Worm (Caenorhabditis elegans) whole organism, L4/young adult: Measurements from ENCODE around the gene rme-4.

Experiments used
- W03F9.2 ChIP-seq: fragments of 150-350 bp; optimal IDR thresholded peaks from 2 replicates; lab custom pipeline; 2014; ENCODE audit warnings: missing biosample characterization, missing genetic modification characterization
- him-1 ChIP-seq: sonication (generic microtip); optimal IDR thresholded peaks from 2 replicates; lab custom pipeline; 2016; ENCODE audit warnings: missing genotype, missing genetic modification reagents, missing genetic modification characterization, missing compliant biosample characterization

DNA sequence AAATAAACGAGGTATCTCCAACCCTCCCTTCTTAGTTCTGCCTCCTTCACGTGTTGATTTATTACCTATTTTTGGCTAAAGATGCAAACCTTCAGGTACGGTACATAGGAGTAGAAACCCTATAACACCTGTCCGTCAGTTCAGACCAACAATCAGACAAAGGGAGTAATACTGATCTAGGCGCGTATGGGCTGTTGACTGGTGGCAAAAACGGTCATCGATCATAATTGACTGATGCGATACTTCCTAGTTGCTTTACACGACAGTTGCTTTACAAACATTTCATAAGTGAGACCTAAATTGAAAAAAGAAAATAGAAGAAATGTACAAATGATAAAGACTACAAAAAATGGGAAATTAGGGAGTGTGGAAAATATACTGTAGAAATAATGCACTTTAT lies 29.5 kb downstream of the rme-4 start:
- TF ChIP-seq him-1 (no peak), W03F9.2 (no peak)
